Worm (Caenorhabditis elegans): ENCODE measurements around the gene ifb-2.

DNA sequence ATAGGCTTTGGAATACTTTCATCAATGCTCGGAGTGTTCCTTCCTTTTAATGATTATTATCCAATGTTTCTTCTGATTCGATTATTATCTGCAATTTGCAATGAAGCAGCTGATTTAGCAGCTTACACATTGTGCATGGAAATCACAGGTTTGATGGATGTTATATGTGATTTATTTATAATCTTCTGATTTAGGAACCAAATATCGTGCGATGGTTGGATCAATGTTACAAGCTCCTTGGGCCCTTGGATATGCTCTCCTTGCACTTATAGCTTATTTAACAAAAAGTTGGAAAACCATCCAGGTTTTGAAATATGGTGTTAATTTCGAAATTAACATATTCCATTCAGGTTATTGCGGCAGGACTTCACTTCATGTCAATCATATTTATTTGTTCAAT lies 35.5 kb downstream of the ifb-2 start:
- no peak for TF ChIP-seq ces-1 (GFP tag; optimal IDR thresholded peaks at IDR 0.05)
- no peak for TF ChIP-seq nhr-90 (tag; optimal IDR thresholded peaks at IDR 0.05; ENCODE audit: poor library complexity)
- TF ChIP-seq lir-3 (tag; optimal IDR thresholded peaks at IDR 0.05; ENCODE audit: poor library complexity): no peak
- TF ChIP-seq ama-1 (optimal IDR thresholded peaks at IDR 0.05): no peak
- no peak for TF ChIP-seq C04F5.9 (tag; optimal IDR thresholded peaks at IDR 0.05)
- TF ChIP-seq nhr-11 (tag; optimal IDR thresholded peaks at IDR 0.05): no peak
- TF ChIP-seq blmp-1 (tag; optimal IDR thresholded peaks at IDR 0.05): no peak
- no peak for TF ChIP-seq aly-2 (tag; optimal IDR thresholded peaks at IDR 0.05)
- TF ChIP-seq pqm-1 (tag; optimal IDR thresholded peaks at IDR 0.05): no peak
- TF ChIP-seq lin-39 (tag; optimal IDR thresholded peaks at IDR 0.05): no peak
- no peak for TF ChIP-seq grh-1 (GFP tag; IDR thresholded peaks at IDR 0.05)

Data from whole organism, L1 larva.